Fruit fly (Drosophila melanogaster): Measurements from ENCODE around the gene CG1971.

The CG1971 gene

dm6 chr3R:31768198-31768597 lies 37.1 kb upstream of the CG1971 start (continued):
- no peak for TF ChIP-seq Sox102F (GFP tag; optimal IDR thresholded peaks at IDR 0.05)
- peak; percentile 91 for TF ChIP-seq Eip78C (GFP tag)
- no peak for TF ChIP-seq Sox15 (GFP tag; optimal IDR thresholded peaks at IDR 0.05)
- TF ChIP-seq CG3919 (GFP tag; optimal IDR thresholded peaks at IDR 0.05): peak; percentile 81
- TF ChIP-seq Eip93F (GFP tag; optimal IDR thresholded peaks at IDR 0.05): no peak
- TF ChIP-seq Hr4 (GFP tag; optimal IDR thresholded peaks at IDR 0.05): peak; percentile 78
- TF ChIP-seq Hr39 (GFP tag; optimal IDR thresholded peaks at IDR 0.05): no peak
- TF ChIP-seq CG4318 (GFP tag; optimal IDR thresholded peaks at IDR 0.05): no peak
- TF ChIP-seq CG10669 (GFP tag; optimal IDR thresholded peaks at IDR 0.05): peak; percentile 24
- TF ChIP-seq CG34406 (GFP tag; optimal IDR thresholded peaks at IDR 0.05): no peak
- TF ChIP-seq pdm3 (GFP tag; optimal IDR thresholded peaks at IDR 0.05): peak; percentile 57
- TF ChIP-seq Sox14 (GFP tag; optimal IDR thresholded peaks at IDR 0.05): peak; percentile 63
- peak; percentile 77 for TF ChIP-seq dac (GFP tag; optimal IDR thresholded peaks at IDR 0.05)

- peak; percentile 33 for TF ChIP-seq topi (GFP tag; optimal IDR thresholded peaks at IDR 0.05)
- TF ChIP-seq CG15336 (GFP tag; IDR thresholded peaks at IDR 0.05): no peak
- peak in 1 of 2 experiments; percentile 4 for TF ChIP-seq ss (GFP tag; optimal IDR thresholded peaks at IDR 0.05)
- peak; percentile 74 for TF ChIP-seq vri (GFP tag; optimal IDR thresholded peaks at IDR 0.05)
- no peak for TF ChIP-seq pdm3 (GFP tag; optimal IDR thresholded peaks at IDR 0.05)
- peak; percentile 6 for TF ChIP-seq CG3032 (tag; optimal IDR thresholded peaks at IDR 0.05)
- TF ChIP-seq acj6 (GFP tag; optimal IDR thresholded peaks at IDR 0.05): peak; percentile 1
- no peak for TF ChIP-seq Eip93F (GFP tag; optimal IDR thresholded peaks at IDR 0.05)
- TF ChIP-seq Sox14 (GFP tag; optimal IDR thresholded peaks at IDR 0.05): peak; percentile 40
- peak; percentile 82 for TF ChIP-seq Eip78C (GFP tag)
- peak; percentile 90 for TF ChIP-seq svp (GFP tag)
- peak; percentile 61 for TF ChIP-seq achi (GFP tag; optimal IDR thresholded peaks at IDR 0.05)
- peak; percentile 48 for TF ChIP-seq esn (GFP tag; optimal IDR thresholded peaks at IDR 0.05)
- TF ChIP-seq Hr4 (GFP tag; optimal IDR thresholded peaks at IDR 0.05): peak; percentile 14
- peak; percentile 21 for TF ChIP-seq Hr39 (GFP tag; optimal IDR thresholded peaks at IDR 0.05)
- TF ChIP-seq cyc (GFP tag; optimal IDR thresholded peaks at IDR 0.05): peak; percentile 12
- TF ChIP-seq CG8319 (GFP tag; optimal IDR thresholded peaks at IDR 0.05): no peak
- no peak for TF ChIP-seq Ets21C (GFP tag; optimal IDR thresholded peaks at IDR 0.05)
- TF ChIP-seq Eip75B (GFP tag; optimal IDR thresholded peaks at IDR 0.05): peak; percentile 18
- peak; percentile 26 for TF ChIP-seq CG31627 (GFP tag; optimal IDR thresholded peaks at IDR 0.05)
Measured at dm6 chr3R:31771790-31772576, 33.3 kb upstream of the CG1971 start, which contains the start of the genes betaGlu and sip3. Gene betaGlu (minus strand): TSS chr3R:31771848. Gene sip3 (plus strand): TSS chr3R:31772219.

- TF ChIP-seq Hr4 (GFP tag; optimal IDR thresholded peaks at IDR 0.05): no peak
- peak; percentile 75 for TF ChIP-seq eg (GFP tag; IDR thresholded peaks at IDR 0.05)
- TF ChIP-seq Eip78C (GFP tag): no peak
- TF ChIP-seq pdm3 (GFP tag; optimal IDR thresholded peaks at IDR 0.05): no peak
- TF ChIP-seq spab (GFP tag; optimal IDR thresholded peaks at IDR 0.05): no peak
- no peak for TF ChIP-seq CG10631 (GFP tag; optimal IDR thresholded peaks at IDR 0.05)
- TF ChIP-seq Eip93F (GFP tag; optimal IDR thresholded peaks at IDR 0.05): peak; percentile 39
- no peak for TF ChIP-seq CG6276 (GFP tag; optimal IDR thresholded peaks at IDR 0.05)
- TF ChIP-seq CG4318 (GFP tag; optimal IDR thresholded peaks at IDR 0.05): no peak
- TF ChIP-seq CG9139 (GFP tag; optimal IDR thresholded peaks at IDR 0.05): no peak
- peak; percentile 70 for TF ChIP-seq CG8632 (GFP tag; optimal IDR thresholded peaks at IDR 0.05)
- TF ChIP-seq CG15336 (GFP tag; IDR thresholded peaks at IDR 0.05): peak; percentile 58
- no peak for TF ChIP-seq CG7368 (GFP tag; optimal IDR thresholded peaks at IDR 0.05)
- TF ChIP-seq CG3919 (GFP tag; optimal IDR thresholded peaks at IDR 0.05): no peak
- TF ChIP-seq fd85E (GFP tag; optimal IDR thresholded peaks at IDR 0.05): no peak
- TF ChIP-seq Gug (GFP tag; IDR thresholded peaks at IDR 0.05): peak; percentile 63
- no peak for TF ChIP-seq ss (GFP tag; optimal IDR thresholded peaks at IDR 0.05)
- no peak for TF ChIP-seq CG8319 (GFP tag; optimal IDR thresholded peaks at IDR 0.05)
- peak; percentile 42 for TF ChIP-seq Lpt (GFP tag; optimal IDR thresholded peaks at IDR 0.05)
- peak; percentile 42 for TF ChIP-seq Blimp-1 (GFP tag; optimal IDR thresholded peaks at IDR 0.05)
- peak; percentile 72; the same call in 1 of the 3 replicates for TF ChIP-seq CG8119 (GFP tag; IDR thresholded peaks at IDR 0.05)
- peak; percentile 5 for TF ChIP-seq vri (GFP tag; optimal IDR thresholded peaks at IDR 0.05)
- TF ChIP-seq dac (GFP tag; optimal IDR thresholded peaks at IDR 0.05): no peak
- TF ChIP-seq CG10669 (GFP tag; optimal IDR thresholded peaks at IDR 0.05): no peak
- TF ChIP-seq CG16779 (tag; optimal IDR thresholded peaks at IDR 0.05): no peak
- no peak for TF ChIP-seq svp (GFP tag)
- TF ChIP-seq salr (GFP tag; optimal IDR thresholded peaks at IDR 0.05): no peak
- TF ChIP-seq CG34406 (GFP tag; optimal IDR thresholded peaks at IDR 0.05): peak; percentile 56
- no peak for TF ChIP-seq Sox102F (GFP tag; optimal IDR thresholded peaks at IDR 0.05)
- peak; percentile 66 for TF ChIP-seq Ets96B (tag; optimal IDR thresholded peaks at IDR 0.05)
Measured at dm6 chr3R:31776583-31777362, 28.5 kb upstream of the CG1971 start, which contains the start of the genes CG2126 and faf. Gene CG2126 (minus strand): TSS chr3R:31776652. Gene faf (plus strand): TSS chr3R:31777020.
